Worm (Caenorhabditis elegans): Measurements from ENCODE around the gene C01G6.4.

DNA sequence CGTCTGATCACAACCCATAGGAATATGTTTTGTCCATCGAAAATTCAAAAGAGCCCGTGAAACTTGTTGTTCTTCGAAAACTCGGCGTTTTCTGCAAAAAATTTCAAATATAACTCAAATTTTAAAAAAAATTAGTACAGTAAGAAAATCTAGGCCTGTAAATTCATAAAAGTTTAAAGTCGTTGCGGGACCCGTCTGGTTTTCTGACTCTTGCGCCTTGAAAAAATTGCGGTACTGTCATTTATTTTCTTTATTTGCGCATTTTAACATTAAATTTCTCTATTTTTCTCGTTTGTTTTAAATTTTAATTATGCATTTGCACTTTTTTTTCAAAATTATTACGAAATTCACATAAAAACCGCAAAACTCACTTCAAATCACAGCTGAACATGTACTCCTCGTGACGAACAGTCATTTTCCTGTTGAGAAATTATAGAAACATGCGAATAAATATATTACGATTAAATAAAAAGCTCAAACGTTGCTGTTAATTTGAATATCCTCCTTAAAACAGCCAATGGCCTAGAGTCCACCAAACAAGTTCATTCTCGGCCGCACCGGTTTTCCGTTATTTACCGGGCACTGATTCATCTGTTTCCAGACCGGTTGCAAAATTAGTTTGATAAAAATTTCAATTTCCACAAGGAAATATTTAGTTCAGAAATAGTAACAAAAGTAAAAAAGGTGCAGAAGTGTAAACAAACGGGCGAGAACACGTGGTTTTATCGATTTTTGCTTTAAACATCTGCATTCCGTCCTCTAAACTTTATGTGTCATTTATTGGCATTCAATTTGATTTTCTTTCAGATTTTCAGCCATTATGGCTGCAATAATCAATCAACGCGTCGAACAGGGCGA is 46.4 kb upstream of the C01G6.4 start, which contains the start of the genes csa-1 and wdfy-2:
- no peak for TF ChIP-seq dpl-1 (GFP tag; optimal IDR thresholded peaks at IDR 0.05)
- no peak for TF ChIP-seq egrh-3 (GFP tag; IDR thresholded peaks at IDR 0.05)
- no peak for TF ChIP-seq atf-7 (tag; optimal IDR thresholded peaks at IDR 0.05)
- TF ChIP-seq dpff-1 (tag; optimal IDR thresholded peaks at IDR 0.05), result no peak
- TF ChIP-seq dox-1 (GFP tag; IDR thresholded peaks at IDR 0.05), result no peak
- TF ChIP-seq lir-1 (GFP tag; conservative IDR thresholded peaks at IDR 0.05), result no peak
- TF ChIP-seq lag-1 (GFP tag; IDR thresholded peaks at IDR 0.05), result no peak
- no peak for TF ChIP-seq tbp1 (GFP tag; optimal IDR thresholded peaks at IDR 0.05)
- TF ChIP-seq ama-1 (optimal IDR thresholded peaks at IDR 0.05), result no peak
- no peak for TF ChIP-seq ama-1 (GFP tag; optimal IDR thresholded peaks at IDR 0.05)
- TF ChIP-seq T07F8.4 (tag; optimal IDR thresholded peaks at IDR 0.05), result no peak
